Worm (Caenorhabditis elegans) whole organism, L1 larva: ENCODE results near the gene F59A7.7.

Experiments used
- ama-1 ChIP-seq: fragments of 150-350 bp; optimal IDR thresholded peaks from 2 replicates; lab custom pipeline; 2014
- ces-1 ChIP-seq: fragments of 150-350 bp; optimal IDR thresholded peaks from 2 replicates; lab custom pipeline; 2014; ENCODE audit warnings: missing biosample characterization, missing genetic modification reagents, missing genetic modification characterization
- efl-3 ChIP-seq: fragments of 200-800 bp; sonication (Bioruptor generic); optimal IDR thresholded peaks from 2 replicates; lab custom pipeline; 2018; ENCODE audit warnings: mild to moderate bottlenecking, missing genetic modification characterization, missing compliant biosample characterization
- elt-2 ChIP-seq: sonication (generic microtip); optimal IDR thresholded peaks from 2 replicates; lab custom pipeline; 2016; ENCODE audit warnings: missing genetic modification characterization, mild to moderate bottlenecking, inconsistent platforms, missing compliant biosample characterization, missing genetic modification reagents
- grh-1 ChIP-seq: fragments of 200-800 bp; sonication (Bioruptor generic); IDR thresholded peaks from 2 replicates; pipeline ENCODE4 v1.3.6; 2022; ENCODE audit warnings: missing genetic modification reagents, missing genetic modification characterization, missing compliant biosample characterization
- lin-15B ChIP-seq: fragments of 150-350 bp; sonication (generic microtip); optimal IDR thresholded peaks from 3 replicates; lab custom pipeline; 2014; ENCODE audit warnings: missing biosample characterization, missing genetic modification characterization
- lin-35 ChIP-seq, 2 experiments: fragments of 150-350 bp; optimal IDR thresholded peaks; 2 replicates each; lab custom pipeline; 2014; ENCODE audit warnings: missing biosample characterization in 2 of 2, missing genetic modification characterization in 2 of 2, missing genetic modification reagents in 2 of 2
- lsy-2 ChIP-seq, 2 experiments: fragments of 150-350 bp; optimal IDR thresholded peaks; 2 replicates each; lab custom pipeline; 2014; ENCODE audit warnings: missing biosample characterization in 2 of 2, missing genetic modification characterization in 2 of 2
- nhr-77 ChIP-seq: fragments of 150-350 bp; optimal IDR thresholded peaks from 2 replicates; lab custom pipeline; 2014; ENCODE audit warnings: missing biosample characterization, missing genetic modification characterization
- pag-3 ChIP-seq: sonication (generic microtip); optimal IDR thresholded peaks from 2 replicates; lab custom pipeline; 2017; ENCODE audit warnings: missing genetic modification characterization, mild to moderate bottlenecking, missing compliant biosample characterization, antibody characterized with exemption, borderline replicate concordance; ENCODE audit not compliant: insufficient read depth
- snpc-4 ChIP-seq: fragments of 150-350 bp; optimal IDR thresholded peaks from 2 replicates; lab custom pipeline; 2014; ENCODE audit warnings: missing biosample characterization, missing genetic modification characterization
- tbx-2 ChIP-seq: sonication (generic microtip); optimal IDR thresholded peaks from 2 replicates; lab custom pipeline; 2016; ENCODE audit warnings: missing genetic modification characterization, missing compliant biosample characterization
- unc-62 ChIP-seq: fragments of 150-350 bp; optimal IDR thresholded peaks from 2 replicates; lab custom pipeline; 2014; ENCODE audit warnings: missing biosample characterization, missing genetic modification reagents, missing genetic modification characterization

DNA sequence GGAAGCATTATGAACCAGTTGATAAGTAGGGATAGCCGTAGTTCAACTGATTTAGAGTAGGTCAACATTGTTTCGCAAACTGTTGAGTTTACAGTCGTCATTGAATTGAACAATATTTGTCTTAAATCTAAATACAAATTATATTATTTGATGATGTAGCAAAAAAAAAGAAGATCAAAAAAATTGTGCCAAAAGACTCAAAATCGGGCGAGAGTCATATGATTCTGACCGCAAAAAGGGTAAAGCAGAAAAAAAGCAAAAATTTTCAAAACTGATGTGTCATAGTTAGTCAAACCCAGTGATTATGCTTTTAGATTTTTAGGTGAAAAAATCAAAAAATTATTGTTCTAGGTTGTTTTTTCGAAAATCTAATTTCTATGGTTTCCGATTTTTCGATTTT lies 15.9 kb downstream of the F59A7.7 start, which contains the start of gene srab-13:
- no peak for TF ChIP-seq elt-2 (tag; lab: Kevin White, UChicago)
- TF ChIP-seq tbx-2 (tag; lab: Kevin White, UChicago): no peak
- TF ChIP-seq lin-15B (tag; lab: Kevin White, UChicago): no peak
- TF ChIP-seq grh-1 (GFP tag; lab: Robert Waterston, UW): no peak
- TF ChIP-seq efl-3: no peak
- no peak for TF ChIP-seq ama-1
- TF ChIP-seq nhr-77 (tag; lab: Kevin White, UChicago): no peak
- TF ChIP-seq lin-35 (GFP tag; optimal IDR thresholded peaks at IDR 0.05; lab: Kevin White, UChicago): no peak
- no peak for TF ChIP-seq snpc-4 (tag; lab: Kevin White, UChicago)
- TF ChIP-seq unc-62: no peak
- TF ChIP-seq lsy-2 (tag; optimal IDR thresholded peaks at IDR 0.05; lab: Kevin White, UChicago): no peak
- TF ChIP-seq pag-3 (tag; lab: Kevin White, UChicago): no peak
- TF ChIP-seq ces-1 (GFP tag; lab: Kevin White, UChicago): no peak
